Fruit fly (Drosophila melanogaster) Kc167 (cell line): ENCODE results near the gene CG6067.

ENCODE experiments used
- insv ChIP-seq: fragments of >200 bp; optimal IDR thresholded peaks from 3 replicates; lab custom pipeline; 2018; ENCODE audit warnings: missing external identifiers
- psq ChIP-seq: fragments of >200 bp; optimal IDR thresholded peaks from 2 replicates; lab custom pipeline; 2017; ENCODE audit warnings: missing external identifiers
- ttk ChIP-seq: sonication (Bioruptor generic); optimal IDR thresholded peaks from 2 replicates; lab custom pipeline; 2017; ENCODE audit warnings: missing external identifiers

- TF ChIP-seq psq (no peak), insv (lab: Kevin White, UChicago) (no peak), ttk (lab: Kevin White, UChicago) (no peak)
These were observed 13.6 kb upstream of the CG6067 start for dm6 chrX:5941824-5942223.
